Worm (Caenorhabditis elegans): Measurements from ENCODE around the gene ZK666.8.

DNA sequence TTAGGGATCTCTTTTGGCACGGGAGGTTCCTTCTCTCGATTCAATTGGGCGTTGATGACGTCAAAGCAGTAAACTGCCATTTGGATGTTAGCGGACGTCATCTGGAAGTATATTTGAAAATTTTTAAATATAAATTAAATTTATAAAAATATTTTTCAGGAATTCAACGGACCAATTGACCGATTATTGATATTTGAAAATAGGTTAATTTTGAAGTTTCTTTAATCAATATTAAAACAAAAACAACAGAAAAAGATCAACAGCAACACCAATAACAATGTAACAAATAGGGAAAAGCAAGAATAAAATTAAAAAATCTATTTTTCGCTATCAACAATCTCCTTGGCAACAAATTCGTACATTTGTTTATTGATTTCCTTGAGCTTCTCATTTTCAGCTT lies 46.3 kb upstream of the ZK666.8 start, which contains the start of gene R166.3:
- TF ChIP-seq cog-1 (tag; optimal IDR thresholded peaks at IDR 0.05) (no peak), klf-2 (GFP tag; conservative IDR thresholded peaks at IDR 0.05) (no peak), tab-1 (GFP tag; IDR thresholded peaks at IDR 0.05) (no peak), ztf-29 (GFP tag; IDR thresholded peaks at IDR 0.05) (no peak)
